Worm (Caenorhabditis elegans) whole organism, L3 larva: Measurements from ENCODE around the gene C27D6.15.
A peak's percentile ranks its signal among the peaks of the same experiment; 100 is the strongest.

Experiments used
- ZK546.5 ChIP-seq: sonication (generic microtip); optimal IDR thresholded peaks from 2 replicates; lab custom pipeline; 2017; ENCODE audit warnings: missing biosample characterization, missing genetic modification characterization
- ama-1 ChIP-seq: fragments of 150-350 bp; optimal IDR thresholded peaks from 2 replicates; lab custom pipeline; 2018
- ceh-82 ChIP-seq: fragments of 150-350 bp; optimal IDR thresholded peaks from 2 replicates; lab custom pipeline; 2014; ENCODE audit warnings: missing biosample characterization, missing genetic modification characterization
- ceh-9 ChIP-seq: sonication (generic microtip); optimal IDR thresholded peaks from 2 replicates; lab custom pipeline; 2018; ENCODE audit warnings: missing biosample characterization, missing genetic modification characterization
- daf-12 ChIP-seq: fragments of 150-350 bp; optimal IDR thresholded peaks from 2 replicates; lab custom pipeline; 2014; ENCODE audit warnings: missing biosample characterization, missing genetic modification reagents, missing genetic modification characterization
- egl-27 ChIP-seq: sonication (generic microtip); optimal IDR thresholded peaks from 4 replicates; lab custom pipeline; 2017; ENCODE audit warnings: missing biosample characterization, missing genetic modification reagents, missing genetic modification characterization
- egl-5 ChIP-seq: fragments of 150-350 bp; optimal IDR thresholded peaks from 2 replicates; lab custom pipeline; 2017; ENCODE audit warnings: missing biosample characterization, missing genetic modification reagents, missing genetic modification characterization, inconsistent platforms
- elt-2 ChIP-seq: sonication (generic microtip); optimal IDR thresholded peaks from 2 replicates; lab custom pipeline; 2016; ENCODE audit warnings: missing genetic modification reagents, mild to moderate bottlenecking, missing genetic modification characterization, missing compliant biosample characterization
- eor-1 ChIP-seq, 2 experiments: fragments of 150-350 bp; optimal IDR thresholded peaks; 2 replicates each; lab custom pipeline; 2014 to 2018; ENCODE audit warnings: missing biosample characterization in 2 of 2, missing genetic modification characterization in 2 of 2
- fkh-10 ChIP-seq: sonication (generic microtip); optimal IDR thresholded peaks from 2 replicates; lab custom pipeline; 2017; ENCODE audit warnings: missing biosample characterization, missing genetic modification reagents, missing genetic modification characterization
- fkh-2 ChIP-seq: fragments of 150-350 bp; optimal IDR thresholded peaks from 2 replicates; lab custom pipeline; 2014; ENCODE audit warnings: missing biosample characterization, missing genetic modification reagents, missing genetic modification characterization
- fos-1 ChIP-seq: fragments of 150-350 bp; optimal IDR thresholded peaks from 2 replicates; lab custom pipeline; 2014; ENCODE audit warnings: missing biosample characterization, missing genetic modification characterization
- hmg-11 ChIP-seq: sonication (generic microtip); optimal IDR thresholded peaks from 2 replicates; lab custom pipeline; 2016; ENCODE audit warnings: missing genetic modification characterization, missing compliant biosample characterization
- jun-1 ChIP-seq: fragments of 150-350 bp; optimal IDR thresholded peaks from 2 replicates; lab custom pipeline; 2014; ENCODE audit warnings: missing biosample characterization, missing genetic modification reagents, missing genetic modification characterization
- lin-15B ChIP-seq: fragments of 150-350 bp; optimal IDR thresholded peaks from 2 replicates; lab custom pipeline; 2014; ENCODE audit warnings: missing biosample characterization, missing genetic modification characterization
- mdl-1 ChIP-seq: fragments of 150-350 bp; optimal IDR thresholded peaks from 2 replicates; lab custom pipeline; 2014; ENCODE audit warnings: missing biosample characterization, missing genetic modification characterization
- mml-1 ChIP-seq: fragments of 150-350 bp; sonication (generic microtip); optimal IDR thresholded peaks from 3 replicates; lab custom pipeline; 2014; ENCODE audit warnings: missing biosample characterization, missing genetic modification characterization
- nfya-1 ChIP-seq: sonication (generic microtip); optimal IDR thresholded peaks from 2 replicates; lab custom pipeline; 2017; ENCODE audit warnings: missing genetic modification characterization, mild to moderate bottlenecking, missing compliant biosample characterization, antibody characterized with exemption, moderate library complexity; ENCODE audit not compliant: insufficient read depth
- nhr-11 ChIP-seq: fragments of 150-350 bp; optimal IDR thresholded peaks from 2 replicates; lab custom pipeline; 2014; ENCODE audit warnings: missing biosample characterization, missing genetic modification characterization
- nhr-23 ChIP-seq: fragments of 150-350 bp; optimal IDR thresholded peaks from 2 replicates; lab custom pipeline; 2014; ENCODE audit warnings: missing biosample characterization, missing genetic modification reagents, missing genetic modification characterization
- nhr-237 ChIP-seq: fragments of 150-350 bp; optimal IDR thresholded peaks from 2 replicates; lab custom pipeline; 2014; ENCODE audit warnings: missing biosample characterization, missing genetic modification characterization
- nhr-25 ChIP-seq: sonication (generic microtip); optimal IDR thresholded peaks from 2 replicates; lab custom pipeline; 2017; ENCODE audit warnings: missing biosample characterization, missing genetic modification characterization
- nhr-28 ChIP-seq: fragments of 150-350 bp; optimal IDR thresholded peaks from 2 replicates; lab custom pipeline; 2014; ENCODE audit warnings: missing biosample characterization, missing genetic modification characterization
- nhr-43 ChIP-seq: sonication (generic microtip); optimal IDR thresholded peaks from 2 replicates; lab custom pipeline; 2016; ENCODE audit warnings: mild to moderate bottlenecking, missing genetic modification characterization, missing compliant biosample characterization; ENCODE audit not compliant: poor library complexity, severe bottlenecking
- nhr-67 ChIP-seq: fragments of 150-350 bp; optimal IDR thresholded peaks from 2 replicates; lab custom pipeline; 2014; ENCODE audit warnings: missing biosample characterization, missing genetic modification characterization
- nhr-76 ChIP-seq: fragments of 150-350 bp; sonication (generic microtip); optimal IDR thresholded peaks from 5 replicates; lab custom pipeline; 2014; ENCODE audit warnings: missing biosample characterization, missing genetic modification characterization
- pha-4 ChIP-seq: fragments of 150-350 bp; optimal IDR thresholded peaks from 2 replicates; lab custom pipeline; 2014; ENCODE audit warnings: missing biosample characterization, missing genetic modification reagents, missing genetic modification characterization
- pqm-1 ChIP-seq: fragments of 150-350 bp; optimal IDR thresholded peaks from 2 replicates; lab custom pipeline; 2017; ENCODE audit warnings: missing biosample characterization, missing genetic modification characterization, inconsistent platforms
- sea-2 ChIP-seq: fragments of 150-350 bp; sonication (generic microtip); optimal IDR thresholded peaks from 4 replicates; lab custom pipeline; 2014; ENCODE audit warnings: missing biosample characterization, missing genetic modification reagents, missing genetic modification characterization
- skn-1 ChIP-seq: fragments of 150-350 bp; optimal IDR thresholded peaks from 2 replicates; lab custom pipeline; 2014; ENCODE audit warnings: missing biosample characterization, missing genetic modification characterization
- snpc-4 ChIP-seq: fragments of 150-350 bp; optimal IDR thresholded peaks from 2 replicates; lab custom pipeline; 2014; ENCODE audit warnings: missing biosample characterization, missing genetic modification characterization
- unc-62 ChIP-seq: fragments of 150-350 bp; sonication (generic microtip); optimal IDR thresholded peaks from 4 replicates; lab custom pipeline; 2014; ENCODE audit warnings: missing biosample characterization, missing genetic modification reagents, missing genetic modification characterization
- zag-1 ChIP-seq: fragments of 150-350 bp; optimal IDR thresholded peaks from 2 replicates; lab custom pipeline; 2014; ENCODE audit warnings: missing biosample characterization, missing genetic modification characterization
- ztf-11 ChIP-seq: fragments of 150-350 bp; optimal IDR thresholded peaks from 2 replicates; lab custom pipeline; 2014; ENCODE audit warnings: missing biosample characterization, missing genetic modification characterization
- ztf-4 ChIP-seq: fragments of 150-350 bp; optimal IDR thresholded peaks from 2 replicates; lab custom pipeline; 2014; ENCODE audit warnings: missing biosample characterization, missing genetic modification characterization

Gene C27D6.15

DNA sequence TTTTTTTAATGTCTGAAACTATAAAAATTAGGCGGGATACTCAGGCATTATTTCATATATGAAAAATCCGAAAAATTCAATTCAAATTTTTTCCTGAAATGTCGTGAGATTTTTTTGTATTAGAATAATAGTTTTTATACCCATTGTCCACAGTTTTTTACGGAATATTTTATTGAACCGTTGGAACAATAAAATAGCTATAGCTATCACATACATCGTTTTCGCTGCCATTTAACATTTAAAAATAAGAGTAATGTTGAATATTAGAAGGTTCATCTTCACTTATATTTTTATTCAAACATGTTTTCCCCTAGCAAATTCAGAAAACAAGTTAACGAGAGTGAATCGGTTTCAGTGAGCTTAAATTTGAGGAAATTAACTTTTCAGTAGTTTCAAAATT, at the start of gene C27D6.15:
TSS of gene C27D6.15 (plus strand) at position 301 of the 400 bp plus-strand sequence.
- TF ChIP-seq pha-4 (tag; lab: Kevin White, UChicago) (no peak), hmg-11 (tag; lab: Kevin White, UChicago) (no peak), nhr-76 (tag; lab: Kevin White, UChicago) (no peak)
- TF ChIP-seq, all 47 proteins: peak for 0

DNA sequence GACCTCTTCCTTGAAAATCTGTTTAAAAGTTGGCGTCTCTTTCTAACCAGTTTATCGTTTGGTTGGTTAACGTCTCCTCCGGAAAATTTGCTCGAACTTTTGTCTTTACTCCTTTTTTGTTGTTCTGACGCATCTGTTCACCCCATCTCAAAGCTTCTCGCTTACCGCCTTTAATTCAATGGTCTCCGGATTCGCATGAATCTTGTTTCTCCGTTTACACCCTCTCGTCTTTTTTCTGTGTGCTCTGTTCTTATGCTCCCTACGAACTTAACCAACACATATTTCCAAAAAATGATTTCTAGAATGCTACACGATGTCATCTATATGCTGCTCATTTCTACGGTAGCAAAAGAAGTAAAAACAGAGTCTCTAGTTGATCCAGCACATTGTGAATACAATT, 41.6 kb upstream of the C27D6.15 start, which contains the start of gene lgc-56:
TSS of gene lgc-56 (plus strand) at position 301 of the 400 bp plus-strand sequence.
- TF ChIP-seq ceh-9 (tag; lab: Kevin White, UChicago) (no peak), mml-1 (tag; lab: Kevin White, UChicago) (no peak), lin-15B (tag; lab: Kevin White, UChicago) (no peak), nhr-67 (tag; lab: Kevin White, UChicago) (no peak), fos-1 (tag; lab: Kevin White, UChicago) (no peak), unc-62 (GFP tag; lab: Kevin White, UChicago) (no peak), nhr-237 (tag; lab: Kevin White, UChicago) (no peak), ztf-4 (tag; lab: Kevin White, UChicago) (no peak), mdl-1 (tag; lab: Kevin White, UChicago) (no peak), elt-2 (no peak), sea-2 (GFP tag; lab: Kevin White, UChicago) (no peak), ZK546.5 (no peak), nfya-1 (tag; lab: Kevin White, UChicago) (no peak), jun-1 (no peak), nhr-11 (tag; lab: Kevin White, UChicago) (no peak), nhr-23 (tag; lab: Kevin White, UChicago) (no peak), ztf-11 (no peak), fkh-10 (GFP tag; lab: Kevin White, UChicago) (no peak), daf-12 (no peak)

DNA sequence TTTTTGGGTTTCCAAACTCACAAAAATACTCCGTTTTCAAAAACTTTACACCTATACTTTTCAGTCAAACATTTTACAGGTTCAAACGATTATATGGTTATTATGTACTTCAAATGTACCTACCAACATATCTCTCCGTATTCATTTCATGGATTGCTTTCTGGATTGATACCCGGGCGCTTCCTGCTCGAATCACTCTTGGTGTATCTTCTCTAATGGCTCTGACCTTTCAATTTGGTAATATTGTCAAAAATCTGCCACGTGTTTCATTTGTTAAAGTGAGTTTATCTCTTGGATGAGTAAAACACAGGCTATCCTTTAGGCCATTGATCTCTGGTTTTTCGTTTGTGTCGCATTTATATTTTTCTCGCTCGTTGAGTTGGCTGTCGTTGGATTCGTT, 39.9 kb upstream of the C27D6.15 start:
- TF ChIP-seq snpc-4 = no peak
- TF ChIP-seq skn-1 = no peak
- no peak for TF ChIP-seq unc-62 (GFP tag; lab: Kevin White, UChicago)
- TF ChIP-seq lin-15B (tag; lab: Kevin White, UChicago) = no peak
- no peak for TF ChIP-seq zag-1 (tag; lab: Kevin White, UChicago)
- TF ChIP-seq fkh-2 = no peak
- TF ChIP-seq eor-1 (tag; optimal IDR thresholded peaks at IDR 0.05; lab: Kevin White, UChicago) = no peak
- no peak for TF ChIP-seq ztf-11
- no peak for TF ChIP-seq pqm-1 (tag; lab: Kevin White, UChicago)
- no peak for TF ChIP-seq hmg-11 (tag; lab: Kevin White, UChicago)
- no peak for TF ChIP-seq nhr-67 (tag; lab: Kevin White, UChicago)
- no peak for TF ChIP-seq pha-4 (tag; lab: Kevin White, UChicago)
- TF ChIP-seq ceh-82 = no peak
- TF ChIP-seq nhr-76 (tag; lab: Kevin White, UChicago) = no peak
- TF ChIP-seq, all 47 proteins: peak for 0

DNA sequence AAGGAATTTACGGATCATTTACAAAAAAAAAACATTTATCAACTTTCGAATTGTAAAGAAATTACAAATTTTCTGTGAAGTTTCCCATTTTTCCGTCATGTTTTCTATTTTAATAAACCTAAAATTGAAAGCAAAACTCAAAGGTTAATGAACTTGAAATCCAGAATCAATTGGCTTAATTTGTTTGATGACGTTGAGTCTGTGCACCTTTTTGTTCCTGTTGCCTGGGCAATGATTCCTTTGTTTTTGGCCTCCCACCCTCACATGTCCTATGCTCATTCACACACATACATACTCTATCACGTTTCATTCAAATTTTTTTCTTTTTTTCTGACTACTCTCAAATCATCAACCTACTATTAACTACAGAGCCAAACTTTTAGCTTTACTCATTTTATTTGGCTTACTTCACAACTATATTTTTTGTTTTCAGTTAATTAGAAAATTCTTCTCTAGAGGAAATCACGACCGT, 35.4 kb upstream of the C27D6.15 start, which contains the start of gene F58A6.2:
TSS of gene F58A6.2 (plus strand) at position 422 of the 472 bp plus-strand sequence.
- TF ChIP-seq sea-2 (GFP tag; lab: Kevin White, UChicago) (no peak), egl-5 (tag; lab: Kevin White, UChicago) (no peak), ama-1 (lab: Kevin White, UChicago) (no peak), ZK546.5 (no peak), daf-12 (no peak)

DNA sequence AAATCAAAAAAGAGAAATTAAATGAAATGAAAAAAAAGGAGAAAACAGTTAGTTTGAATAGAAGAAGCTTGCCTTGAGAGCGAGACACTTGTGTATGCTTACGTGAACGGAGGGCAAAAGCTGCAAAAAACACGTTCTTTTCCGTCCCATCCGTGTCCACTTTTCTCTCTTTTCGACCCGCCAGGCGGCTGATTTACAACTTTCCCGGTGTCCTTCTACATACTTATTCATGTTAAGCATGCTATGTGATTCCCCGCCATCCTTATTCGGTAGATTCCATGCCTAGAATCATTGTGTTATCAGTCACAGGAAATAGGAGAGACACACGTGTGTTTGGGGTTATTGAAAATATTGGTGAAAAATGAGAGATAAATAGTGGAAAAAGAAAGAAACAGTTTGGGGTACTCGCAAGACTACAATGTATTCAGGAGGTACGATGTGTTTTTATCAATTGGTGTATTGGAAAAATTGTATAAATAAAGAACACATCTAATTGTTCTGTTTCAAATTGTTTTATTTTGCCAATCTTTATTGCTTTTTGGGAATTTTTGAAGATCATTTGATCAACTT, 29.7 kb upstream of the C27D6.15 start, which contains the start of gene nas-29:
TSS of gene nas-29 (minus strand) at position 92 of the 570 bp plus-strand sequence.
- TF ChIP-seq zag-1 (tag; lab: Kevin White, UChicago) (no peak), ztf-11 (no peak), unc-62 (GFP tag; lab: Kevin White, UChicago) (no peak), pqm-1 (tag; lab: Kevin White, UChicago) (peak; percentile 89), elt-2 (peak; percentile 98), nhr-25 (peak; percentile 64), jun-1 (peak; percentile 20), mdl-1 (tag; lab: Kevin White, UChicago) (peak; percentile 28), nhr-43 (tag; lab: Kevin White, UChicago) (peak; percentile 44), nhr-237 (tag; lab: Kevin White, UChicago) (no peak), egl-27 (tag; lab: Kevin White, UChicago) (no peak), fkh-10 (GFP tag; lab: Kevin White, UChicago) (no peak), sea-2 (GFP tag; lab: Kevin White, UChicago) (no peak), egl-5 (tag; lab: Kevin White, UChicago) (no peak), nhr-28 (no peak)
